Fruit fly (Drosophila melanogaster): Measurements from ENCODE around the gene CG33995.

CG33995 gene

DNA sequence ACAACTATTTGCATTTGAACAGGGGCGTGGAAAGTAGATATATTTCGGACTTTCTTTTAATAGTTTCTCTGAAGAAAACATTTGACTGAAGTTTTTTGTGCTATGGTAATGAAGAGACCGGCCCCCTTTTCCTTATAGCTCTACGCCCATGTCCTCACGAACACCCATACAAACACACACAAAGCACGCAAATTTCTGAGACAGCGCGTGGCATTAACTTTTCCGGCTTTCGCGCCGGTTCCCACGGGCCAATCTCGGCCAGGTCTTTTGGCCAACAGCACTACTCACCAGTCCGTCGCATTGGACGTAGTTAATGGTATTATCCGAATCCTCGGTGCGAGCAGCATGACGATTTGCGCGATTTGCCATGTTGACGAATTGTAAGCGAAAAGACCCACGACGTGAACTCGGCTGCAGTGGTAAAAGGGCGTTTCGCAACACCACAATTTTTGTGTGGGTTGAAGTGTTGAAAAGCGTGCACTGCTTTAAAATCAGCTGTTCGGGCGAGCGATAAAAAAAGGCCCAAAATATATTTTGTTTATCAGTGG is 9.4 kb downstream of the CG33995 start, which contains the start of gene senju (continued):
- peak; percentile 74 for TF ChIP-seq E2f1 (GFP tag; IDR thresholded peaks at IDR 0.05)
- 0 out of 2 replicates have a peak, but pooled peaks have one; percentile 30 for TF ChIP-seq CG7372 (GFP tag; IDR thresholded peaks at IDR 0.05)
- TF ChIP-seq Hmr (GFP tag; optimal IDR thresholded peaks at IDR 0.05), result peak; percentile 91
- no peak for TF ChIP-seq Gsc (GFP tag; IDR thresholded peaks at IDR 0.05)
- TF ChIP-seq crc (GFP tag; optimal IDR thresholded peaks at IDR 0.05), result peak; percentile 73
- peak; percentile 75 for TF ChIP-seq pfk (GFP tag; optimal IDR thresholded peaks at IDR 0.05)
- peak; percentile 75; the same call in 1 of the 2 replicates for TF ChIP-seq ap (GFP tag; IDR thresholded peaks at IDR 0.05)
- peak; percentile 87 for TF ChIP-seq ATbp (GFP tag; optimal IDR thresholded peaks at IDR 0.05)
- TF ChIP-seq CG9797 (GFP tag; optimal IDR thresholded peaks at IDR 0.05), result peak; percentile 61
- TF ChIP-seq nmo (GFP tag; optimal IDR thresholded peaks at IDR 0.05), result peak; percentile 65
- peak; percentile 69 for TF ChIP-seq CoRest (tag; optimal IDR thresholded peaks at IDR 0.05)
- TF ChIP-seq org-1 (GFP tag; optimal IDR thresholded peaks at IDR 0.05), result peak; percentile 85
- TF ChIP-seq Kr (GFP tag; optimal IDR thresholded peaks at IDR 0.05), result peak; percentile 33
- peak; percentile 62 for TF ChIP-seq CG12236 (GFP tag; optimal IDR thresholded peaks at IDR 0.05)
- peak; percentile 88 for TF ChIP-seq CG10543 (GFP tag; optimal IDR thresholded peaks at IDR 0.05)
- peak; percentile 83 for TF ChIP-seq CG14014 (GFP tag; IDR thresholded peaks at IDR 0.05)
- peak; percentile 83 for TF ChIP-seq CG17385 (GFP tag; optimal IDR thresholded peaks at IDR 0.05)
- TF ChIP-seq YL-1 (GFP tag; optimal IDR thresholded peaks at IDR 0.05), result peak; percentile 99
- TF ChIP-seq E2f2 (GFP tag; IDR thresholded peaks at IDR 0.05), result peak; percentile 55; the same call in 1 of the 2 replicates
- TF ChIP-seq CG6791 (GFP tag; IDR thresholded peaks at IDR 0.05; ENCODE audit: partially characterized antibody), result peak; percentile 54
- TF ChIP-seq CG18011 (GFP tag; optimal IDR thresholded peaks at IDR 0.05), result peak; percentile 86
- TF ChIP-seq CG6683 (GFP tag; optimal IDR thresholded peaks at IDR 0.05), result peak; percentile 70
- TF ChIP-seq jumu (GFP tag; optimal IDR thresholded peaks at IDR 0.05), result peak; percentile 89
- peak; percentile 48 for TF ChIP-seq twi (tag; optimal IDR thresholded peaks at IDR 0.05)
- TF ChIP-seq CG13123 (GFP tag; optimal IDR thresholded peaks at IDR 0.05), result peak; percentile 81
- peak; percentile 71 for TF ChIP-seq CG14667 (GFP tag; IDR thresholded peaks at IDR 0.05)
- no peak for TF ChIP-seq CG7271 (tag; optimal IDR thresholded peaks at IDR 0.05)
- peak; percentile 76 for TF ChIP-seq jing (GFP tag; optimal IDR thresholded peaks at IDR 0.05)
- 0 out of 2 replicates have a peak, but pooled peaks have one; percentile 42 for TF ChIP-seq hbn (GFP tag; IDR thresholded peaks at IDR 0.05; ENCODE audit: partially characterized antibody)
- TF ChIP-seq sob (GFP tag; IDR thresholded peaks at IDR 0.05), result peak; percentile 84
- TF ChIP-seq CG8290 (GFP tag; optimal IDR thresholded peaks at IDR 0.05), result peak; percentile 72
- TF ChIP-seq CG8290 (tag; optimal IDR thresholded peaks at IDR 0.05), result peak; percentile 33 to 91
- peak; percentile 47 for TF ChIP-seq salm (tag; optimal IDR thresholded peaks at IDR 0.05)
- TF ChIP-seq Doc3 (GFP tag; IDR thresholded peaks at IDR 0.05; ENCODE audit: partially characterized antibody), result no peak
- peak; percentile 62 for TF ChIP-seq CG9215 (GFP tag; IDR thresholded peaks at IDR 0.05)
- peak; percentile 83 for TF ChIP-seq CG11247 (GFP tag; IDR thresholded peaks at IDR 0.05)
- peak; percentile 71 for TF ChIP-seq CG2889 (GFP tag; IDR thresholded peaks at IDR 0.05)
- peak; percentile 80 for TF ChIP-seq CG5245 (GFP tag; optimal IDR thresholded peaks at IDR 0.05)
- TF ChIP-seq wor (GFP tag; IDR thresholded peaks at IDR 0.05), result no peak
- peak; percentile 37; the same call in 1 of the 2 replicates for TF ChIP-seq Lim3 (GFP tag; IDR thresholded peaks at IDR 0.05)
- TF ChIP-seq CG17359 (tag; optimal IDR thresholded peaks at IDR 0.05), result peak; percentile 78
- TF ChIP-seq CG14710 (tag; optimal IDR thresholded peaks at IDR 0.05), result peak; percentile 69
- peak; percentile 82 to 84 for TF ChIP-seq chif (GFP tag; optimal IDR thresholded peaks at IDR 0.05)
- peak; percentile 69 for TF ChIP-seq dmrt11E (tag; optimal IDR thresholded peaks at IDR 0.05)
- TF ChIP-seq CG8478 (optimal IDR thresholded peaks at IDR 0.05), result no peak
- peak; percentile 77 for TF ChIP-seq Sin3A (optimal IDR thresholded peaks at IDR 0.05)
- TF ChIP-seq CG4404 (GFP tag; IDR thresholded peaks at IDR 0.05), result peak; percentile 52
- TF ChIP-seq CG7357 (GFP tag; IDR thresholded peaks at IDR 0.05), result no peak; the same call in 2 of the 3 replicates
- TF ChIP-seq ewg (GFP tag; optimal IDR thresholded peaks at IDR 0.05), result peak; percentile 63
- TF ChIP-seq cwo (GFP tag; optimal IDR thresholded peaks at IDR 0.05), result peak; percentile 79
- TF ChIP-seq CG17361 (GFP tag; IDR thresholded peaks at IDR 0.05), result peak; percentile 78

Measured in whole organism, embryonic.